Fruit fly (Drosophila melanogaster) whole organism, embryonic: Measurements from ENCODE around the gene Acp29AB.
A peak's percentile ranks its signal among the peaks of the same experiment; 100 is the strongest.

Experiments
- Adf1 ChIP-seq: fragments of 200-800 bp; sonication (Bioruptor generic); IDR thresholded peaks from 2 replicates; pipeline ENCODE4 v1.3.6; 2022; ENCODE audit warnings: missing biosample characterization, missing genetic modification characterization
- Atf3 ChIP-seq: fragments of 200-800 bp; sonication (Bioruptor generic); optimal IDR thresholded peaks from 3 replicates; lab custom pipeline; 2016; ENCODE audit warnings: missing biosample characterization, missing genetic modification characterization
- CG11560 ChIP-seq: fragments of 200-800 bp; sonication (Bioruptor generic); IDR thresholded peaks from 3 replicates; pipeline ENCODE4 v1.3.6; 2022; ENCODE audit warnings: missing biosample characterization, missing genetic modification characterization
- CG11695 ChIP-seq: fragments of 200-800 bp; sonication (Bioruptor generic); IDR thresholded peaks from 3 replicates; pipeline ENCODE4 v1.3.6; 2022; ENCODE audit warnings: missing biosample characterization, missing genetic modification characterization
- CG12219 ChIP-seq: fragments of 200-800 bp; sonication (Bioruptor generic); optimal IDR thresholded peaks from 3 replicates; lab custom pipeline; 2018; ENCODE audit warnings: missing biosample characterization, mild to moderate bottlenecking, missing genetic modification characterization
- CG12391 ChIP-seq: fragments of 200-800 bp; sonication (Bioruptor generic); optimal IDR thresholded peaks from 3 replicates; lab custom pipeline; 2018; ENCODE audit warnings: missing biosample characterization, mild to moderate bottlenecking, missing genetic modification characterization, moderate library complexity
- CG14710 ChIP-seq: fragments of 200-800 bp; sonication (Bioruptor generic); optimal IDR thresholded peaks from 3 replicates; lab custom pipeline; 2019; ENCODE audit warnings: missing biosample characterization, mild to moderate bottlenecking, missing genetic modification characterization, moderate library complexity
- CG17359 ChIP-seq: fragments of 200-800 bp; sonication (Bioruptor generic); optimal IDR thresholded peaks from 3 replicates; lab custom pipeline; 2018; ENCODE audit warnings: missing biosample characterization, mild to moderate bottlenecking, missing genetic modification characterization, moderate library complexity
- CG17385 ChIP-seq: fragments of 200-800 bp; sonication (Bioruptor generic); optimal IDR thresholded peaks from 3 replicates; lab custom pipeline; 2018; ENCODE audit warnings: missing biosample characterization, mild to moderate bottlenecking, missing genetic modification characterization
- CG18262 ChIP-seq: fragments of 200-800 bp; optimal IDR thresholded peaks from 3 replicates; lab custom pipeline; 2019; ENCODE audit warnings: missing biosample characterization, mild to moderate bottlenecking, missing genetic modification characterization, moderate library complexity
- CG2116 ChIP-seq: fragments of 200-800 bp; sonication (Bioruptor generic); optimal IDR thresholded peaks from 3 replicates; lab custom pipeline; 2018; ENCODE audit warnings: missing biosample characterization, mild to moderate bottlenecking, missing genetic modification characterization
- CG3407 ChIP-seq: fragments of 200-800 bp; sonication (Bioruptor generic); optimal IDR thresholded peaks from 2 replicates; lab custom pipeline; 2018; ENCODE audit warnings: missing biosample characterization, mild to moderate bottlenecking, missing genetic modification characterization
- CG34224 ChIP-seq: fragments of 200-800 bp; sonication (Bioruptor generic); IDR thresholded peaks from 3 replicates; pipeline ENCODE4 v1.3.6; 2022; ENCODE audit warnings: missing biosample characterization, missing genetic modification characterization; ENCODE audit not compliant: partially characterized antibody
- CG34376 ChIP-seq: fragments of 200-800 bp; sonication (Bioruptor generic); optimal IDR thresholded peaks from 2 replicates; lab custom pipeline; 2018; ENCODE audit warnings: missing biosample characterization, mild to moderate bottlenecking, missing genetic modification characterization
- CG5180 ChIP-seq: fragments of 200-800 bp; sonication (Bioruptor generic); optimal IDR thresholded peaks from 3 replicates; lab custom pipeline; 2017; ENCODE audit warnings: missing biosample characterization, missing genetic modification characterization, mild to moderate bottlenecking, moderate library complexity, missing genetic modification reagents
- CG6791 ChIP-seq: fragments of 200-800 bp; sonication (Bioruptor generic); IDR thresholded peaks from 3 replicates; pipeline ENCODE4 v1.3.6; 2022; ENCODE audit warnings: missing biosample characterization, missing genetic modification characterization; ENCODE audit not compliant: partially characterized antibody
- CoRest ChIP-seq: fragments of 200-800 bp; sonication (Bioruptor generic); optimal IDR thresholded peaks from 3 replicates; lab custom pipeline; 2018; ENCODE audit warnings: missing biosample characterization, mild to moderate bottlenecking, missing genetic modification characterization, moderate library complexity
- Dbx ChIP-seq: fragments of 200-800 bp; sonication (Bioruptor generic); IDR thresholded peaks from 3 replicates; pipeline ENCODE4 v1.3.6; 2022; ENCODE audit warnings: missing biosample characterization, missing genetic modification characterization
- Fer2 ChIP-seq: fragments of 200-800 bp; sonication (Bioruptor generic); optimal IDR thresholded peaks from 2 replicates; lab custom pipeline; 2018; ENCODE audit warnings: missing biosample characterization, mild to moderate bottlenecking, missing genetic modification characterization, moderate library complexity
- GATAe ChIP-seq: fragments of 200-800 bp; sonication (Bioruptor generic); conservative IDR thresholded peaks from 2 replicates; pipeline ENCODE4 v1.3.6; 2022; ENCODE audit warnings: missing biosample characterization, missing genetic modification characterization
- Six4 ChIP-seq: fragments of 200-800 bp; sonication (Bioruptor generic); optimal IDR thresholded peaks from 2 replicates; lab custom pipeline; 2016; ENCODE audit warnings: missing biosample characterization, missing genetic modification characterization
- Sox100B ChIP-seq: fragments of 200-800 bp; sonication (Bioruptor generic); optimal IDR thresholded peaks from 3 replicates; lab custom pipeline; 2018; ENCODE audit warnings: missing biosample characterization, mild to moderate bottlenecking, missing genetic modification characterization
- ato ChIP-seq: fragments of 200-800 bp; sonication (Bioruptor generic); IDR thresholded peaks from 2 replicates; pipeline ENCODE4 v1.3.6; 2022; ENCODE audit warnings: missing biosample characterization, missing genetic modification characterization; ENCODE audit not compliant: partially characterized antibody
- bowl ChIP-seq: fragments of 200-800 bp; sonication (Bioruptor generic); IDR thresholded peaks from 2 replicates; pipeline ENCODE4 v1.3.6; 2022; ENCODE audit warnings: missing biosample characterization, missing genetic modification characterization
- cg ChIP-seq: fragments of 200-800 bp; sonication (Bioruptor generic); optimal IDR thresholded peaks from 3 replicates; lab custom pipeline; 2019; ENCODE audit warnings: missing biosample characterization, mild to moderate bottlenecking, missing genetic modification characterization, moderate library complexity
- crc ChIP-seq: fragments of 200-800 bp; sonication (Bioruptor generic); optimal IDR thresholded peaks from 2 replicates; lab custom pipeline; 2016; ENCODE audit warnings: missing biosample characterization, missing genetic modification characterization
- crol ChIP-seq: fragments of 200-800 bp; sonication (Bioruptor generic); IDR thresholded peaks from 2 replicates; pipeline ENCODE4 v1.3.6; 2022; ENCODE audit warnings: missing biosample characterization, missing genetic modification characterization
- dimm ChIP-seq: fragments of 200-800 bp; sonication (Bioruptor generic); IDR thresholded peaks from 2 replicates; pipeline ENCODE4 v1.3.6; 2022; ENCODE audit warnings: missing biosample characterization, missing genetic modification characterization
- eve ChIP-seq, 2 experiments: fragments of >200 bp; optimal IDR thresholded peaks; 2 replicates each; lab custom pipeline; 2017; ENCODE audit warnings: missing biosample characterization in 2 of 2, missing genetic modification characterization in 2 of 2
- grau ChIP-seq: fragments of 200-800 bp; optimal IDR thresholded peaks from 3 replicates; lab custom pipeline; 2019; ENCODE audit warnings: missing biosample characterization, mild to moderate bottlenecking, missing genetic modification characterization, moderate library complexity
- kay ChIP-seq: fragments of 200-800 bp; sonication (Bioruptor generic); optimal IDR thresholded peaks from 2 replicates; lab custom pipeline; 2016; ENCODE audit warnings: missing biosample characterization, missing genetic modification characterization
- nerfin-1 ChIP-seq: fragments of 200-800 bp; sonication (Bioruptor generic); optimal IDR thresholded peaks from 3 replicates; lab custom pipeline; 2019; ENCODE audit warnings: missing biosample characterization, mild to moderate bottlenecking, missing genetic modification characterization, moderate library complexity
- pan ChIP-seq, 4 experiments: fragments of >200 bp in 3 of 4; fragments of 200-800 bp in 1 of 4; sonication (Bioruptor generic) in 1 of 4; optimal IDR thresholded peaks in 3 of 4; IDR thresholded peaks in 1 of 4; 2 replicates each; pipeline versions ENCODE4 v1.3.6 to Lab custom; 2017 to 2022; ENCODE audit warnings: missing biosample characterization in 2 of 4, missing genetic modification characterization in 2 of 4, mixed read lengths in 1 of 4
- sim ChIP-seq: fragments of 200-800 bp; sonication (Bioruptor generic); IDR thresholded peaks from 2 replicates; pipeline ENCODE4 v1.3.6; 2022; ENCODE audit warnings: missing biosample characterization, missing genetic modification characterization

The Acp29AB gene

DNA sequence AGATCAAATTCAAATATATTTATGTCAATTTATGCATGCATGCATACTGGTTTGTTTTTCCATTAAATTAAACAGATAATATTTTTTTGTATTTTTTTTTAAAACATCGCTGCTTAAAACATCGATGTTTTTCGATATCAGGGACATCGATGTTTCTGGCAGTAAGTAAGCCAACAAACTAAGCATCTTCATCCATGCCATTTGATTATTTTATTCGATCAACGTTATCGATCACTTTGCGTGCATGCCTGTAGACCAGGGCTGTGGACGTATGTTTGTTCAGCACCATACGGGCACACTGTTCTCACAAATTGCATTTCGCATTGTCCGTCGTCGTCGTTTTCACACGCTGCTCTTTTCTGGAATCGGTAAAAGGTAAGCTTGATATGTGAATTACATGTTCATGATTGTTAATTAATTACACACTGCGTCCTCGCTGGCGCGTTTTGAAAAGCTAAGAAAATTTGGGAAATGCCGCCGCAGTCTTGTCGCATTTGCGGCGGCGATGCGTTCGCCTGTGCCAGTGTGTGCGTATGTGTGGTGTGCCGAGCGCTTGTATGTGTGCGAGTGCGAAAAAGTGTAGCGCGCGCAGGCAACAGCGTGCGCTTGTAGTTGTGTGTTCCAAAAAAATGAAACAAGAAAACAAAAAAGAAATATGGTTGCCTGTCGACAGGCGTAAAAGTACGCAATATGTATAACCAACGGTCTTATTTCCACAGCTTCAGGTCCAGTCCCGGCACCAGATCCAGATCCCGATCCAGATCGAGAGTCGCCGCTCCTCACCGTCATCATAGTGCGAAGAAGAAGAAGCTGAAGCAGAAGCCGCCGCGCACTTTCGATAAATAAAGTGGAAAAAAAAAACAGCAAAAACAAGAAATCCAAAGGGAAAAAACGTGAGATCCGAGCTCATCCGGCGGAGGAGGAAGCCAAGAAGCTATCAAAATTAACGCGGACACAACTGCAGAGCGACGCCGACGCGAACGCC, 10.6 kb upstream of the Acp29AB start, which contains the start of gene emb (continued):
- TF ChIP-seq cg (GFP tag; lab: Kevin White, UChicago) (peak; percentile 99), grau (tag; lab: Kevin White, UChicago) (peak; percentile 49), CG17359 (peak; percentile 19), crol (GFP tag; lab: Robert Waterston, UW) (no peak), bowl (GFP tag; lab: Robert Waterston, UW) (no peak), CG6791 (GFP tag; lab: Robert Waterston, UW) (peak; percentile 99), GATAe (GFP tag; lab: Robert Waterston, UW) (no peak), pan (optimal IDR thresholded peaks at IDR 0.05; lab: Kevin White, UChicago) (no peak), pan (GFP tag; optimal IDR thresholded peaks at IDR 0.05 in 1 of 2, IDR thresholded peaks at IDR 0.05 in 1 of 2) (peak in 1 of 2 experiments; percentile 42), CG14710 (tag; lab: Kevin White, UChicago) (peak; percentile 97), Fer2 (tag; lab: Kevin White, UChicago) (no peak), CoRest (tag; lab: Kevin White, UChicago) (no peak), CG34224 (GFP tag; lab: Robert Waterston, UW) (peak; percentile 95), kay (no peak), CG34376 (GFP tag; lab: Kevin White, UChicago) (peak; percentile 24), Dbx (0 out of 3 replicates have a peak, but pooled peaks have one; percentile 57), CG3407 (no peak), eve (GFP tag; optimal IDR thresholded peaks at IDR 0.05; lab: Kevin White, UChicago) (no peak), CG12219 (GFP tag; lab: Kevin White, UChicago) (peak; percentile 0), CG18262 (tag; lab: Kevin White, UChicago) (peak; percentile 42), nerfin-1 (tag; lab: Kevin White, UChicago) (peak; percentile 89), CG12391 (tag; lab: Kevin White, UChicago) (peak; percentile 80), ato (GFP tag; lab: Robert Waterston, UW) (peak; percentile 99), dimm (GFP tag; lab: Robert Waterston, UW) (no peak), Adf1 (GFP tag; lab: Robert Waterston, UW) (peak; percentile 42; the same call in 1 of the 2 replicates), Atf3 (GFP tag; lab: Kevin White, UChicago) (no peak), Six4 (peak; percentile 46), crc (no peak), sim (GFP tag; lab: Robert Waterston, UW) (no peak), CG11695 (GFP tag; lab: Robert Waterston, UW) (no peak)

DNA sequence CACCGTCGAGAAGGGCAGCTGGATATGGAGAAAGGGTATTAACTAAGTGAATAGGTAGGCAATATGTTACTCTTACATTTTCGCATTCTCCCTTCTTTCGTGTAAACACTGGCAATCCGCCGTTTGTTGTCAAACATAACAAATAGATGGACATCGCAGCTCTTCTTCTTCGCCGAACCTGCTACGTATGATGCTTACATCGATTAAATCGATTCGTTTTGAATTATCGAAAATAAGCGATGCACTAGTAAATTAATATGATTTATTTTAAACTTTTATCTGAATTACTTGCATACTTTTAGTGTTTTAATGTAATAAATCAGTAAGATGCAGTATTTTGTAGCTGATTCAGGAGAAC, 9.9 kb upstream of the Acp29AB start, which contains the start of gene fy:
Gene fy, minus strand, starts transcription at position 353 of the 358 bp plus-strand sequence.
- TF ChIP-seq CG17385: peak; percentile 91
- TF ChIP-seq Sox100B (GFP tag; lab: Kevin White, UChicago): peak; percentile 22
- TF ChIP-seq CG2116 (GFP tag; lab: Kevin White, UChicago): no peak
- no peak for TF ChIP-seq CG11560 (tag; lab: Robert Waterston, UW)
- TF ChIP-seq CG5180 (GFP tag; lab: Kevin White, UChicago): peak; percentile 96
